Fruit fly (Drosophila melanogaster) whole organism, embryonic: ENCODE measurements around the gene Tango5.

Experiments
- B-H2 ChIP-seq: fragments of 200-800 bp; sonication (Bioruptor generic); optimal IDR thresholded peaks from 2 replicates; lab custom pipeline; 2018; ENCODE audit warnings: missing biosample characterization, mild to moderate bottlenecking, missing genetic modification characterization
- CG10321 ChIP-seq: fragments of 200-800 bp; sonication (Bioruptor generic); IDR thresholded peaks from 2 replicates; pipeline ENCODE4 v1.3.6; 2022; ENCODE audit warnings: missing biosample characterization, missing genetic modification characterization
- CG11695 ChIP-seq: fragments of 200-800 bp; sonication (Bioruptor generic); IDR thresholded peaks from 3 replicates; pipeline ENCODE4 v1.3.6; 2022; ENCODE audit warnings: missing biosample characterization, missing genetic modification characterization
- CG12769 ChIP-seq: fragments of 200-800 bp; sonication (Bioruptor generic); optimal IDR thresholded peaks from 2 replicates; lab custom pipeline; 2019; ENCODE audit warnings: missing biosample characterization, mild to moderate bottlenecking, missing genetic modification characterization, moderate library complexity
- CG15479 ChIP-seq: fragments of 200-800 bp; sonication (Bioruptor generic); optimal IDR thresholded peaks from 3 replicates; lab custom pipeline; 2019; ENCODE audit warnings: missing biosample characterization, mild to moderate bottlenecking, missing genetic modification characterization, moderate library complexity
- CG15696 ChIP-seq: fragments of 200-800 bp; sonication (Bioruptor generic); optimal IDR thresholded peaks from 2 replicates; lab custom pipeline; 2019; ENCODE audit warnings: missing biosample characterization, mild to moderate bottlenecking, missing genetic modification characterization, moderate library complexity
- CG18476 ChIP-seq: fragments of 200-800 bp; sonication (Bioruptor generic); optimal IDR thresholded peaks from 2 replicates; lab custom pipeline; 2016; ENCODE audit warnings: missing biosample characterization, mild to moderate bottlenecking, missing genetic modification characterization
- CG18619 ChIP-seq: fragments of 200-800 bp; sonication (Bioruptor generic); optimal IDR thresholded peaks from 3 replicates; lab custom pipeline; 2017; ENCODE audit warnings: missing biosample characterization, mild to moderate bottlenecking, missing genetic modification characterization
- CG2120 ChIP-seq: fragments of 200-800 bp; sonication (Bioruptor generic); optimal IDR thresholded peaks from 3 replicates; lab custom pipeline; 2016; ENCODE audit warnings: missing biosample characterization, missing genetic modification characterization
- CG2202 ChIP-seq: fragments of 200-800 bp; sonication (Bioruptor generic); optimal IDR thresholded peaks from 2 replicates; lab custom pipeline; 2018; ENCODE audit warnings: missing biosample characterization, mild to moderate bottlenecking, missing genetic modification characterization
- CG31224 ChIP-seq: fragments of 200-800 bp; sonication (Bioruptor generic); IDR thresholded peaks from 2 replicates; pipeline ENCODE4 v1.3.6; 2022; ENCODE audit warnings: missing biosample characterization, missing genetic modification characterization
- CG31441 ChIP-seq: fragments of 200-800 bp; sonication (Bioruptor generic); IDR thresholded peaks from 2 replicates; pipeline ENCODE4 v1.3.6; 2022; ENCODE audit warnings: missing biosample characterization, missing genetic modification characterization
- CG34224 ChIP-seq: fragments of 200-800 bp; sonication (Bioruptor generic); IDR thresholded peaks from 3 replicates; pipeline ENCODE4 v1.3.6; 2022; ENCODE audit warnings: missing biosample characterization, missing genetic modification characterization; ENCODE audit not compliant: partially characterized antibody
- CG34422 ChIP-seq: fragments of 200-800 bp; sonication (Bioruptor generic); IDR thresholded peaks from 3 replicates; pipeline ENCODE4 v1.3.6; 2022; ENCODE audit warnings: missing biosample characterization, missing genetic modification characterization
- CG4730 ChIP-seq: fragments of 200-800 bp; sonication (Bioruptor generic); IDR thresholded peaks from 2 replicates; pipeline ENCODE4 v1.3.6; 2022; ENCODE audit warnings: missing biosample characterization, missing genetic modification characterization
- CG6175 ChIP-seq: fragments of 200-800 bp; sonication (Bioruptor generic); IDR thresholded peaks from 3 replicates; pipeline ENCODE4 v1.3.6; 2022; ENCODE audit warnings: missing biosample characterization, missing genetic modification characterization
- CG6683 ChIP-seq: fragments of 200-800 bp; sonication (Bioruptor generic); optimal IDR thresholded peaks from 2 replicates; lab custom pipeline; 2017; ENCODE audit warnings: missing biosample characterization, mild to moderate bottlenecking, missing genetic modification characterization, missing genetic modification reagents
- CG6854 ChIP-seq: fragments of 200-800 bp; sonication (Bioruptor generic); optimal IDR thresholded peaks from 3 replicates; lab custom pipeline; 2017; ENCODE audit warnings: missing biosample characterization, mild to moderate bottlenecking, missing genetic modification characterization
- CG7839 ChIP-seq: fragments of 200-800 bp; sonication (Bioruptor generic); optimal IDR thresholded peaks from 3 replicates; lab custom pipeline; 2018; ENCODE audit warnings: missing biosample characterization, mild to moderate bottlenecking, missing genetic modification characterization, moderate library complexity
- CG9215 ChIP-seq: fragments of 200-800 bp; sonication (Bioruptor generic); IDR thresholded peaks from 2 replicates; pipeline ENCODE4 v1.3.6; 2022; ENCODE audit warnings: missing biosample characterization, missing genetic modification characterization
- CG9817 ChIP-seq: fragments of 200-800 bp; sonication (Bioruptor generic); optimal IDR thresholded peaks from 2 replicates; lab custom pipeline; 2018; ENCODE audit warnings: missing biosample characterization, mild to moderate bottlenecking, missing genetic modification characterization, moderate library complexity
- CrebB ChIP-seq: fragments of 200-800 bp; sonication (Bioruptor generic); optimal IDR thresholded peaks from 3 replicates; lab custom pipeline; 2018; ENCODE audit warnings: missing biosample characterization, mild to moderate bottlenecking, missing genetic modification characterization
- D ChIP-seq, 2 experiments: fragments of 200-800 bp in 1 of 2; fragments of >200 bp in 1 of 2; sonication (Bioruptor generic) in 1 of 2; optimal IDR thresholded peaks; 2 replicates in 1 of 2; 3 replicates in 1 of 2; lab custom pipeline; 2017; ENCODE audit warnings: mild to moderate bottlenecking in 1 of 2, missing biosample characterization in 1 of 2, missing genetic modification characterization in 1 of 2, missing genetic modification reagents in 1 of 2
- Doc2 ChIP-seq: fragments of 200-800 bp; sonication (Bioruptor generic); IDR thresholded peaks from 2 replicates; pipeline ENCODE4 v1.3.6; 2022; ENCODE audit warnings: missing biosample characterization, missing genetic modification characterization
- Doc3 ChIP-seq: fragments of 200-800 bp; sonication (Bioruptor generic); IDR thresholded peaks from 3 replicates; pipeline ENCODE4 v1.3.6; 2022; ENCODE audit warnings: missing biosample characterization, missing genetic modification characterization; ENCODE audit not compliant: partially characterized antibody
- HLH3B ChIP-seq: fragments of 200-800 bp; sonication (Bioruptor generic); IDR thresholded peaks from 2 replicates; pipeline ENCODE4 v1.3.6; 2022; ENCODE audit warnings: missing biosample characterization, missing genetic modification characterization
- HLH54F ChIP-seq: fragments of 200-800 bp; sonication (Bioruptor generic); optimal IDR thresholded peaks from 3 replicates; lab custom pipeline; 2016; ENCODE audit warnings: missing biosample characterization, missing genetic modification characterization
- MBD-R2 ChIP-seq: fragments of 200-800 bp; sonication (Bioruptor generic); IDR thresholded peaks from 2 replicates; pipeline ENCODE4 v1.3.6; 2022; ENCODE audit warnings: missing biosample characterization, missing genetic modification characterization
- Sry-β ChIP-seq: fragments of 200-800 bp; sonication (Bioruptor generic); optimal IDR thresholded peaks from 2 replicates; lab custom pipeline; 2018; ENCODE audit warnings: missing biosample characterization, mild to moderate bottlenecking, missing genetic modification characterization, moderate library complexity
- al ChIP-seq: fragments of 200-800 bp; sonication (Bioruptor generic); IDR thresholded peaks from 2 replicates; pipeline ENCODE4 v1.3.6; 2022; ENCODE audit warnings: missing biosample characterization, missing genetic modification characterization
- cg ChIP-seq: fragments of 200-800 bp; sonication (Bioruptor generic); optimal IDR thresholded peaks from 3 replicates; lab custom pipeline; 2019; ENCODE audit warnings: missing biosample characterization, mild to moderate bottlenecking, missing genetic modification characterization, moderate library complexity
- chm ChIP-seq: fragments of 200-800 bp; sonication (Bioruptor generic); IDR thresholded peaks from 2 replicates; pipeline ENCODE4 v1.3.6; 2022; ENCODE audit warnings: missing biosample characterization, missing genetic modification characterization
- ci ChIP-seq: fragments of 200-800 bp; sonication (Bioruptor generic); IDR thresholded peaks from 3 replicates; pipeline ENCODE4 v1.3.6; 2022; ENCODE audit warnings: missing biosample characterization, missing genetic modification characterization
- ems ChIP-seq: fragments of 200-800 bp; sonication (Bioruptor generic); optimal IDR thresholded peaks from 3 replicates; lab custom pipeline; 2016; ENCODE audit warnings: missing biosample characterization, missing genetic modification characterization
- en ChIP-seq: fragments of 200-800 bp; sonication (Bioruptor generic); optimal IDR thresholded peaks from 2 replicates; lab custom pipeline; 2016; ENCODE audit warnings: missing biosample characterization, missing genetic modification characterization
- esg ChIP-seq: fragments of 200-800 bp; sonication (Bioruptor generic); conservative IDR thresholded peaks from 2 replicates; pipeline ENCODE4 v1.3.6; 2022; ENCODE audit warnings: missing biosample characterization, missing genetic modification characterization
- eve ChIP-seq, 2 experiments: fragments of >200 bp; optimal IDR thresholded peaks; 2 replicates each; lab custom pipeline; 2017; ENCODE audit warnings: missing biosample characterization in 2 of 2, missing genetic modification characterization in 2 of 2
- her ChIP-seq: fragments of 200-800 bp; sonication (Bioruptor generic); optimal IDR thresholded peaks from 2 replicates; lab custom pipeline; 2016; ENCODE audit warnings: missing biosample characterization, missing genetic modification characterization
- jumu ChIP-seq: fragments of 200-800 bp; sonication (Bioruptor generic); optimal IDR thresholded peaks from 3 replicates; lab custom pipeline; 2016; ENCODE audit warnings: missing biosample characterization, missing genetic modification characterization
- kni ChIP-seq: fragments of 200-800 bp; sonication (Bioruptor generic); optimal IDR thresholded peaks from 3 replicates; lab custom pipeline; 2017; ENCODE audit warnings: mild to moderate bottlenecking, missing biosample characterization, missing genetic modification reagents, missing genetic modification characterization
- lbe ChIP-seq: fragments of 200-800 bp; sonication (Bioruptor generic); optimal IDR thresholded peaks from 2 replicates; lab custom pipeline; 2016; ENCODE audit warnings: missing biosample characterization, mild to moderate bottlenecking, missing genetic modification characterization
- lov ChIP-seq, 2 experiments: fragments of 200-800 bp in 1 of 2; fragments of >200 bp in 1 of 2; sonication (Bioruptor generic) in 1 of 2; IDR thresholded peaks in 1 of 2; optimal IDR thresholded peaks in 1 of 2; 2 replicates in 1 of 2; 3 replicates in 1 of 2; pipeline versions ENCODE4 v1.3.6 to Lab custom; 2017 to 2022; ENCODE audit warnings: missing biosample characterization in 1 of 2, missing genetic modification characterization in 1 of 2
- mam ChIP-seq: fragments of 200-800 bp; sonication (Bioruptor generic); optimal IDR thresholded peaks from 3 replicates; lab custom pipeline; 2016; ENCODE audit warnings: missing biosample characterization, missing genetic modification characterization
- pzg ChIP-seq: fragments of 200-800 bp; sonication (Bioruptor generic); optimal IDR thresholded peaks from 3 replicates; lab custom pipeline; 2018; ENCODE audit warnings: missing biosample characterization, mild to moderate bottlenecking, missing genetic modification characterization, moderate library complexity
- sc ChIP-seq, 3 experiments: fragments of >200 bp in 2 of 3; fragments of 200-800 bp in 1 of 3; sonication (Bioruptor generic) in 1 of 3; optimal IDR thresholded peaks; 2 replicates in 2 of 3; 3 replicates in 1 of 3; lab custom pipeline; 2017; ENCODE audit warnings: mild to moderate bottlenecking in 1 of 3, missing biosample characterization in 1 of 3, missing genetic modification characterization in 1 of 3, missing genetic modification reagents in 1 of 3
- stwl ChIP-seq: fragments of 200-800 bp; sonication (Bioruptor generic); optimal IDR thresholded peaks from 3 replicates; lab custom pipeline; 2018; ENCODE audit warnings: missing biosample characterization, mild to moderate bottlenecking, missing genetic modification characterization, moderate library complexity
- vfl ChIP-seq: fragments of 200-800 bp; sonication (Bioruptor generic); optimal IDR thresholded peaks from 2 replicates; lab custom pipeline; 2016; ENCODE audit warnings: missing biosample characterization, missing genetic modification characterization

Gene Tango5

dm6 chrX:10767350-10768005, 3.3 kb upstream of the Tango5 start (continued):
- TF ChIP-seq CG18476 (peak; percentile 23), CG34224 (no peak), D (optimal IDR thresholded peaks at IDR 0.05; lab: Kevin White, UChicago) (peak; percentile 13), D (GFP tag; optimal IDR thresholded peaks at IDR 0.05; lab: Kevin White, UChicago) (peak; percentile 41), her (GFP tag; lab: Kevin White, UChicago) (peak; percentile 78), en (peak; percentile 19), Sry-β (GFP tag; lab: Kevin White, UChicago) (no peak), CG11695 (GFP tag; lab: Robert Waterston, UW) (0 out of 3 replicates have a peak, but pooled peaks have one; percentile 54), CG6175 (peak; percentile 30; the same call in 1 of the 3 replicates), pzg (no peak), CG7839 (tag; lab: Kevin White, UChicago) (peak; percentile 67), CG34422 (peak; percentile 70; the same call in 1 of the 3 replicates), jumu (GFP tag; lab: Kevin White, UChicago) (peak; percentile 58), vfl (GFP tag; lab: Kevin White, UChicago) (peak; percentile 51), HLH54F (GFP tag; lab: Kevin White, UChicago) (peak; percentile 78), chm (peak; percentile 79), lbe (GFP tag; lab: Kevin White, UChicago) (no peak), Doc2 (no peak), CG4730 (GFP tag; lab: Robert Waterston, UW) (0 out of 2 replicates have a peak, but pooled peaks have one; percentile 7), stwl (tag; lab: Kevin White, UChicago) (no peak), CG2202 (tag; lab: Kevin White, UChicago) (no peak), mam (GFP tag; lab: Kevin White, UChicago) (peak; percentile 81), CG2120 (peak; percentile 84), CG9817 (peak; percentile 55), CG15479 (no peak), CG31441 (GFP tag; lab: Robert Waterston, UW) (no peak; the same call in 1 of the 2 replicates), CG9215 (GFP tag; lab: Robert Waterston, UW) (no peak; the same call in 1 of the 2 replicates), cg (peak; percentile 96), ci (GFP tag; lab: Robert Waterston, UW) (peak; percentile 65; the same call in 2 of the 3 replicates), esg (GFP tag; lab: Robert Waterston, UW) (no peak), eve (GFP tag; optimal IDR thresholded peaks at IDR 0.05; lab: Kevin White, UChicago) (no peak), CG15696 (tag; lab: Kevin White, UChicago) (peak; percentile 17), CG6683 (peak; percentile 36), CG10321 (GFP tag; lab: Robert Waterston, UW) (no peak), lov (optimal IDR thresholded peaks at IDR 0.05; lab: Kevin White, UChicago) (no peak), lov (GFP tag; IDR thresholded peaks at IDR 0.05; lab: Robert Waterston, UW) (no peak), kni (GFP tag; lab: Kevin White, UChicago) (peak; percentile 30), CG31224 (GFP tag; lab: Robert Waterston, UW) (peak; percentile 17; the same call in 1 of the 2 replicates), CG12769 (tag; lab: Kevin White, UChicago) (peak; percentile 84), HLH3B (0 out of 2 replicates have a peak, but pooled peaks have one; percentile 34), sc (optimal IDR thresholded peaks at IDR 0.05; lab: Kevin White, UChicago) (no peak), sc (GFP tag; optimal IDR thresholded peaks at IDR 0.05; lab: Kevin White, UChicago) (no peak), MBD-R2 (GFP tag; lab: Robert Waterston, UW) (no peak; the same call in 1 of the 2 replicates), al (GFP tag; lab: Robert Waterston, UW) (peak; percentile 47), ems (peak; percentile 58), CrebB (tag; lab: Kevin White, UChicago) (peak; percentile 34), CG18619 (GFP tag; lab: Kevin White, UChicago) (no peak), Doc3 (GFP tag; lab: Robert Waterston, UW) (no peak), B-H2 (GFP tag; lab: Kevin White, UChicago) (peak; percentile 83), CG6854 (GFP tag; lab: Kevin White, UChicago) (no peak)
